Worm (Caenorhabditis elegans) whole organism, young adult: ENCODE results near the gene egl-27.

ENCODE experiments used
- B0035.1 ChIP-seq: sonication (generic microtip); optimal IDR thresholded peaks from 2 replicates; lab custom pipeline; 2016; ENCODE audit warnings: missing genetic modification characterization, mild to moderate bottlenecking, missing compliant biosample characterization, missing genotype, missing genetic modification reagents
- C17E4.6 ChIP-seq: fragments of 200-800 bp; sonication (Bioruptor generic); IDR thresholded peaks from 2 replicates; pipeline ENCODE4 v1.3.6; 2022; ENCODE audit warnings: missing genetic modification reagents, missing genetic modification characterization, missing compliant biosample characterization
- F23B12.7 ChIP-seq: sonication (generic microtip); optimal IDR thresholded peaks from 2 replicates; lab custom pipeline; 2017; ENCODE audit warnings: missing genetic modification characterization, mild to moderate bottlenecking, missing compliant biosample characterization, antibody characterized with exemption, moderate library complexity; ENCODE audit not compliant: insufficient read depth
- F33H1.4 ChIP-seq: fragments of 200-800 bp; sonication (Bioruptor generic); IDR thresholded peaks from 2 replicates; pipeline ENCODE4 v1.3.6; 2022; ENCODE audit warnings: missing genetic modification reagents, missing genetic modification characterization, missing compliant biosample characterization
- F37B4.10 ChIP-seq: fragments of 200-800 bp; sonication (Bioruptor generic); IDR thresholded peaks from 2 replicates; pipeline ENCODE4 v1.3.6; 2022; ENCODE audit warnings: missing genetic modification characterization, missing compliant biosample characterization
- F49E8.2 ChIP-seq: sonication (generic microtip); optimal IDR thresholded peaks from 3 replicates; lab custom pipeline; 2017; ENCODE audit warnings: missing genetic modification characterization, mild to moderate bottlenecking, missing compliant biosample characterization, antibody characterized with exemption, moderate library complexity; ENCODE audit not compliant: insufficient read depth
- F52B5.7 ChIP-seq: sonication (generic microtip); optimal IDR thresholded peaks from 2 replicates; lab custom pipeline; 2016; ENCODE audit warnings: mild to moderate bottlenecking, missing genetic modification characterization, missing compliant biosample characterization
- F55B11.4 ChIP-seq: sonication (generic microtip); optimal IDR thresholded peaks from 2 replicates; lab custom pipeline; 2016; ENCODE audit warnings: missing compliant biosample characterization, missing genetic modification characterization, borderline replicate concordance; ENCODE audit not compliant: insufficient read depth
- F57A8.1 ChIP-seq: fragments of 200-800 bp; sonication (Bioruptor generic); optimal IDR thresholded peaks from 2 replicates; lab custom pipeline; 2018; ENCODE audit warnings: mild to moderate bottlenecking, missing genetic modification characterization, moderate library complexity, missing compliant biosample characterization
- K12H6.12 ChIP-seq: fragments of 200-800 bp; sonication (Bioruptor generic); optimal IDR thresholded peaks from 2 replicates; lab custom pipeline; 2018; ENCODE audit warnings: mild to moderate bottlenecking, missing genetic modification characterization, missing compliant biosample characterization
- T26A5.8 ChIP-seq: sonication (generic microtip); optimal IDR thresholded peaks from 2 replicates; lab custom pipeline; 2016; ENCODE audit warnings: missing genetic modification characterization, missing compliant biosample characterization
- Y67H2A.10 ChIP-seq: fragments of 200-800 bp; sonication (Bioruptor generic); conservative IDR thresholded peaks from 2 replicates; pipeline ENCODE4 v1.3.6; 2022; ENCODE audit warnings: missing genetic modification reagents, missing genetic modification characterization, missing compliant biosample characterization
- Y79H2A.3 ChIP-seq: fragments of 200-800 bp; sonication (Bioruptor generic); conservative IDR thresholded peaks from 2 replicates; pipeline ENCODE4 v1.3.6; 2022; ENCODE audit warnings: missing genetic modification reagents, missing genetic modification characterization, missing compliant biosample characterization
- Y95B8A.8 ChIP-seq: fragments of 200-800 bp; sonication (Bioruptor generic); IDR thresholded peaks from 2 replicates; pipeline ENCODE4 v1.3.6; 2022; ENCODE audit warnings: missing genetic modification reagents, missing genetic modification characterization, missing compliant biosample characterization
- ZK185.1 ChIP-seq: sonication (generic microtip); optimal IDR thresholded peaks from 2 replicates; lab custom pipeline; 2016; ENCODE audit warnings: mild to moderate bottlenecking, missing genetic modification characterization, missing compliant biosample characterization; ENCODE audit not compliant: poor library complexity, severe bottlenecking
- akir-1 ChIP-seq: fragments of 200-800 bp; sonication (Bioruptor generic); optimal IDR thresholded peaks from 2 replicates; lab custom pipeline; 2018; ENCODE audit warnings: mild to moderate bottlenecking, missing genetic modification characterization, moderate library complexity, missing compliant biosample characterization
- athp-1 ChIP-seq: sonication (generic microtip); optimal IDR thresholded peaks from 2 replicates; lab custom pipeline; 2017; ENCODE audit warnings: mild to moderate bottlenecking, missing genetic modification characterization, missing compliant biosample characterization
- attf-3 ChIP-seq: fragments of 200-800 bp; sonication (Bioruptor generic); conservative IDR thresholded peaks from 2 replicates; pipeline ENCODE4 v1.3.6; 2022; ENCODE audit warnings: missing genetic modification reagents, missing genetic modification characterization, missing compliant biosample characterization
- bed-2 ChIP-seq: fragments of 200-800 bp; sonication (Bioruptor generic); IDR thresholded peaks from 2 replicates; pipeline ENCODE4 v1.3.6; 2022; ENCODE audit warnings: missing genetic modification reagents, missing genetic modification characterization, missing compliant biosample characterization
- ccch-3 ChIP-seq: fragments of 200-800 bp; sonication (Bioruptor generic); optimal IDR thresholded peaks from 2 replicates; lab custom pipeline; 2018; ENCODE audit warnings: mild to moderate bottlenecking, missing genetic modification characterization, missing compliant biosample characterization
- ceh-27 ChIP-seq: fragments of 200-800 bp; sonication (Bioruptor generic); optimal IDR thresholded peaks from 2 replicates; lab custom pipeline; 2018; ENCODE audit warnings: mild to moderate bottlenecking, missing genetic modification characterization, moderate library complexity, missing compliant biosample characterization
- ceh-40 ChIP-seq: fragments of 200-800 bp; sonication (Bioruptor generic); IDR thresholded peaks from 2 replicates; pipeline ENCODE4 v1.3.6; 2022; ENCODE audit warnings: missing genetic modification characterization, missing compliant biosample characterization
- ceh-58 ChIP-seq: fragments of 200-800 bp; sonication (Bioruptor generic); IDR thresholded peaks from 2 replicates; pipeline ENCODE4 v1.3.6; 2022; ENCODE audit warnings: missing genetic modification characterization, missing compliant biosample characterization
- ceh-79 ChIP-seq: sonication (generic microtip); optimal IDR thresholded peaks from 2 replicates; lab custom pipeline; 2017; ENCODE audit warnings: mild to moderate bottlenecking, missing genetic modification characterization, missing compliant biosample characterization
- dpff-1 ChIP-seq: sonication (generic microtip); optimal IDR thresholded peaks from 2 replicates; lab custom pipeline; 2017; ENCODE audit warnings: mild to moderate bottlenecking, missing genetic modification characterization, missing compliant biosample characterization
- dpl-1 ChIP-seq: fragments of 150-350 bp; optimal IDR thresholded peaks from 2 replicates; lab custom pipeline; 2014; ENCODE audit warnings: missing biosample characterization, missing genetic modification reagents, missing genetic modification characterization
- efl-1 ChIP-seq: fragments of 150-350 bp; optimal IDR thresholded peaks from 2 replicates; lab custom pipeline; 2014; ENCODE audit warnings: missing biosample characterization, missing genetic modification reagents, missing genetic modification characterization
- egl-18 ChIP-seq: fragments of 200-800 bp; sonication (Bioruptor generic); IDR thresholded peaks from 2 replicates; pipeline ENCODE4 v1.3.6; 2022; ENCODE audit warnings: missing genetic modification reagents, missing genetic modification characterization, missing compliant biosample characterization
- hrde-1 ChIP-seq: sonication (generic microtip); optimal IDR thresholded peaks from 2 replicates; lab custom pipeline; 2016; ENCODE audit warnings: missing genetic modification characterization, mild to moderate bottlenecking, missing compliant biosample characterization, moderate library complexity, missing genotype, missing genetic modification reagents, borderline replicate concordance
- hsf-1 ChIP-seq: fragments of 200-800 bp; sonication (Bioruptor generic); IDR thresholded peaks from 2 replicates; pipeline ENCODE4 v1.3.6; 2022; ENCODE audit warnings: missing genetic modification reagents, missing genetic modification characterization, missing compliant biosample characterization
- let-526 ChIP-seq: fragments of 200-800 bp; sonication (Bioruptor generic); IDR thresholded peaks from 2 replicates; pipeline ENCODE4 v1.3.6; 2022; ENCODE audit warnings: missing genetic modification reagents, missing genetic modification characterization, missing compliant biosample characterization
- let-607 ChIP-seq, 2 experiments: fragments of 200-800 bp in 1 of 2; sonication (Bioruptor generic) in 1 of 2; sonication (generic microtip) in 1 of 2; optimal IDR thresholded peaks; 2 replicates each; lab custom pipeline; 2016 to 2018; ENCODE audit warnings: mild to moderate bottlenecking in 2 of 2, missing compliant biosample characterization in 2 of 2, missing genetic modification characterization in 2 of 2, moderate library complexity in 2 of 2, missing genotype in 1 of 2
- lin-35 ChIP-seq, 3 experiments: fragments of 150-350 bp in 2 of 3; sonication (generic microtip) in 1 of 3; optimal IDR thresholded peaks; 2 replicates each; lab custom pipeline; 2014 to 2018; ENCODE audit warnings: missing biosample characterization in 3 of 3, missing genetic modification characterization in 3 of 3, missing genetic modification reagents in 3 of 3
- lsy-27 ChIP-seq: sonication (generic microtip); optimal IDR thresholded peaks from 2 replicates; lab custom pipeline; 2017; ENCODE audit warnings: missing genetic modification characterization, mild to moderate bottlenecking, missing compliant biosample characterization, antibody characterized with exemption, missing genotype, borderline replicate concordance; ENCODE audit not compliant: insufficient read depth
- madf-6 ChIP-seq: fragments of 200-800 bp; sonication (Bioruptor generic); IDR thresholded peaks from 2 replicates; pipeline ENCODE4 v1.3.6; 2022; ENCODE audit warnings: missing genetic modification reagents, missing genetic modification characterization, missing compliant biosample characterization
- mxl-1 ChIP-seq: sonication (generic microtip); optimal IDR thresholded peaks from 2 replicates; lab custom pipeline; 2016; ENCODE audit warnings: missing genetic modification characterization, missing compliant biosample characterization
- nfya-2 ChIP-seq: fragments of 200-800 bp; sonication (Bioruptor generic); IDR thresholded peaks from 2 replicates; pipeline ENCODE4 v1.3.6; 2022; ENCODE audit warnings: missing genetic modification reagents, missing genetic modification characterization, missing compliant biosample characterization
- nfyb-1 ChIP-seq: fragments of 200-800 bp; sonication (Bioruptor generic); IDR thresholded peaks from 2 replicates; pipeline ENCODE4 v1.3.6; 2022; ENCODE audit warnings: missing genetic modification reagents, missing genetic modification characterization, missing compliant biosample characterization
- nhr-120 ChIP-seq: fragments of 200-800 bp; sonication (Bioruptor generic); IDR thresholded peaks from 2 replicates; pipeline ENCODE4 v1.3.6; 2022; ENCODE audit warnings: missing genetic modification characterization, missing compliant biosample characterization
- repo-1 ChIP-seq: sonication (generic microtip); optimal IDR thresholded peaks from 2 replicates; lab custom pipeline; 2017; ENCODE audit warnings: mild to moderate bottlenecking, missing genetic modification characterization, missing compliant biosample characterization
- rpc-1 ChIP-seq, 2 experiments: fragments of 150-350 bp in 1 of 2; sonication (generic microtip) in 1 of 2; optimal IDR thresholded peaks; 2 replicates each; lab custom pipeline; 2014 to 2018; ENCODE audit warnings: missing biosample characterization in 1 of 2, missing genetic modification characterization in 1 of 2, missing genetic modification reagents in 1 of 2, missing genotype in 1 of 2
- sea-2 ChIP-seq: fragments of 200-800 bp; sonication (Bioruptor generic); IDR thresholded peaks from 2 replicates; pipeline ENCODE4 v1.3.6; 2022; ENCODE audit warnings: missing genetic modification characterization, missing compliant biosample characterization
- tbp1 ChIP-seq: fragments of 200-800 bp; sonication (Bioruptor generic); optimal IDR thresholded peaks from 2 replicates; lab custom pipeline; 2018; ENCODE audit warnings: mild to moderate bottlenecking, missing genetic modification characterization, missing compliant biosample characterization
- tbx-9 ChIP-seq: sonication (generic microtip); optimal IDR thresholded peaks from 2 replicates; lab custom pipeline; 2016; ENCODE audit warnings: borderline replicate concordance, missing genetic modification characterization, inconsistent platforms, missing compliant biosample characterization
- unc-62 ChIP-seq: fragments of 150-350 bp; optimal IDR thresholded peaks from 2 replicates; lab custom pipeline; 2014; ENCODE audit warnings: missing biosample characterization, missing genetic modification reagents, missing genetic modification characterization
- zfh-2 ChIP-seq: fragments of 200-800 bp; sonication (Bioruptor generic); conservative IDR thresholded peaks from 2 replicates; pipeline ENCODE4 v1.3.6; 2022; ENCODE audit warnings: missing genetic modification reagents, missing genetic modification characterization, missing compliant biosample characterization
- ztf-22 ChIP-seq: fragments of 200-800 bp; sonication (Bioruptor generic); optimal IDR thresholded peaks from 2 replicates; lab custom pipeline; 2018; ENCODE audit warnings: mild to moderate bottlenecking, missing genetic modification characterization, moderate library complexity, missing compliant biosample characterization

egl-27 gene

ce11 chrII:6853059-6853466 is 18.3 kb downstream of the egl-27 start (continued):
- TF ChIP-seq Y79H2A.3 (GFP tag; lab: Robert Waterston, UW) (0 out of 2 replicates have a peak, but pooled peaks have one; percentile 25), ceh-27 (GFP tag; lab: Kevin White, UChicago) (peak; percentile 65), nfyb-1 (GFP tag; lab: Robert Waterston, UW) (peak; percentile 61), F55B11.4 (no peak), T26A5.8 (tag; lab: Kevin White, UChicago) (no peak), unc-62 (GFP tag; lab: Kevin White, UChicago) (no peak), ceh-40 (GFP tag; lab: Robert Waterston, UW) (no peak), hsf-1 (GFP tag; lab: Robert Waterston, UW) (no peak), lin-35 (GFP tag; optimal IDR thresholded peaks at IDR 0.05; lab: Kevin White, UChicago) (peak in 1 of 3 experiments; percentile 33), nfya-2 (GFP tag; lab: Robert Waterston, UW) (no peak), tbx-9 (tag; lab: Kevin White, UChicago) (no peak), ztf-22 (GFP tag; lab: Kevin White, UChicago) (no peak), Y95B8A.8 (GFP tag; lab: Robert Waterston, UW) (no peak), bed-2 (no peak), F52B5.7 (tag; lab: Kevin White, UChicago) (peak; percentile 74), sea-2 (no peak), zfh-2 (GFP tag; lab: Robert Waterston, UW) (peak; percentile 77), nhr-120 (GFP tag; lab: Robert Waterston, UW) (no peak), hrde-1 (tag; lab: Kevin White, UChicago) (peak; percentile 48), ceh-79 (no peak), akir-1 (GFP tag; lab: Kevin White, UChicago) (peak; percentile 64), madf-6 (GFP tag; lab: Robert Waterston, UW) (peak; percentile 64; the same call in 1 of the 2 replicates), egl-18 (GFP tag; lab: Robert Waterston, UW) (no peak), attf-3 (GFP tag; lab: Robert Waterston, UW) (peak; percentile 53; the same call in 1 of the 2 replicates), let-526 (no peak), ceh-58 (GFP tag; lab: Robert Waterston, UW) (no peak), athp-1 (tag; lab: Kevin White, UChicago) (peak; percentile 51), efl-1 (GFP tag; lab: Kevin White, UChicago) (no peak), repo-1 (tag; lab: Kevin White, UChicago) (no peak), mxl-1 (tag; lab: Kevin White, UChicago) (peak; percentile 35), K12H6.12 (peak; percentile 69), tbp1 (GFP tag; lab: Kevin White, UChicago) (peak; percentile 93), C17E4.6 (GFP tag; lab: Robert Waterston, UW) (no peak), F23B12.7 (tag; lab: Kevin White, UChicago) (no peak), Y67H2A.10 (GFP tag; lab: Robert Waterston, UW) (0 out of 2 replicates have a peak, but pooled peaks have one; percentile 46), F33H1.4 (GFP tag; lab: Robert Waterston, UW) (peak; percentile 56; the same call in 1 of the 2 replicates), lsy-27 (tag; lab: Kevin White, UChicago) (no peak), F37B4.10 (GFP tag; lab: Robert Waterston, UW) (0 out of 2 replicates have a peak, but pooled peaks have one; percentile 55), let-607 (tag; optimal IDR thresholded peaks at IDR 0.05; lab: Kevin White, UChicago) (peak in 1 of 2 experiments; percentile 27), B0035.1 (tag; lab: Kevin White, UChicago) (peak; percentile 60), dpff-1 (tag; lab: Kevin White, UChicago) (no peak), F57A8.1 (GFP tag; lab: Kevin White, UChicago) (no peak), rpc-1 (optimal IDR thresholded peaks at IDR 0.05; lab: Kevin White, UChicago) (peak; percentile 67), rpc-1 (tag; optimal IDR thresholded peaks at IDR 0.05; lab: Kevin White, UChicago) (peak; percentile 74), dpl-1 (GFP tag; lab: Kevin White, UChicago) (no peak), ZK185.1 (tag; lab: Kevin White, UChicago) (peak; percentile 82), ccch-3 (no peak), F49E8.2 (tag; lab: Kevin White, UChicago) (no peak)
